Worm (Caenorhabditis elegans): ENCODE data around the gene rps-3.

The rps-3 gene

DNA sequence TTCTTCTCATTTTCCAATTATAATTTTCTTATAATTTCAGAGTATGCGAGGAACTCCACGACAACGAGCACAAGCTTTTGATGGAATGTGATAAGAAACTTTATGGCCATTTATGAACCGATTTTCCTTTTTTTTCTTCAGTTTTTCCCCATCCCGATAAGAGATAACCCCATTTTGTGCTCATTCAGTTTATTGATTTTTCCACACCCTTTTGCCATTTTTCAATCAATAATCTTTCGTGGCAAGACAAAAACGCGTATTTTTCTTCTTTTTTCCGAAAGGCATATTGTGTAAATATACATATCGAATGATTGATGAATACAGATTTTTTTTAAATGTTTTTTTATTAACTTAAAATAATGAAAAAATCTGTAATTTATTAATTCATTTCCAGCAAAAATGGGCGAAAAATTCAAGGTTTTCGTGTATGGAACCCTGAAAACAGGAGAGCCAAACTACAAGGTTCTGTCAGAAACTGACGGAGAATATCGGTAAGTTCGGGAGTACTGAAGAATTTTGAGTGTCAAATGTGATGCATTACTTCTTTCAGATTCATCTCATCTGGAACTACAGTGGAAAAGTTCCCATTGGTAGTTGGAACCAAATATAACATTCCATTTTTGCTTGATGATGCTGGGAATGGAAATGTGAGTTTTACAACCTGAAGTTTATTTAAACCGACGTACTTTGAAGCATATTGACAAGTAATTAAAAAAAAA lies 42.2 kb upstream of the rps-3 start, which contains the start of gene F42A10.9 (continued):
- peak; percentile 41 for TF ChIP-seq duxl-1 (tag; optimal IDR thresholded peaks at IDR 0.05; ENCODE audit: poor library complexity)
- TF ChIP-seq dve-1 (tag; optimal IDR thresholded peaks at IDR 0.05; ENCODE audit: insufficient read depth), result peak; percentile 68
- TF ChIP-seq Y75B8A.6 (GFP tag; IDR thresholded peaks at IDR 0.05), result 0 out of 2 replicates have a peak, but pooled peaks have one; percentile 17
- TF ChIP-seq lsy-2 (tag; optimal IDR thresholded peaks at IDR 0.05), result peak in 1 of 2 experiments; percentile 52
- peak; percentile 23; the same call in 1 of the 2 replicates for TF ChIP-seq D1046.2 (GFP tag; IDR thresholded peaks at IDR 0.05)
- peak; percentile 47; the same call in 1 of the 2 replicates for TF ChIP-seq php-3 (GFP tag; IDR thresholded peaks at IDR 0.05)
- TF ChIP-seq ama-1 (optimal IDR thresholded peaks at IDR 0.05), result peak; percentile 88

DNA sequence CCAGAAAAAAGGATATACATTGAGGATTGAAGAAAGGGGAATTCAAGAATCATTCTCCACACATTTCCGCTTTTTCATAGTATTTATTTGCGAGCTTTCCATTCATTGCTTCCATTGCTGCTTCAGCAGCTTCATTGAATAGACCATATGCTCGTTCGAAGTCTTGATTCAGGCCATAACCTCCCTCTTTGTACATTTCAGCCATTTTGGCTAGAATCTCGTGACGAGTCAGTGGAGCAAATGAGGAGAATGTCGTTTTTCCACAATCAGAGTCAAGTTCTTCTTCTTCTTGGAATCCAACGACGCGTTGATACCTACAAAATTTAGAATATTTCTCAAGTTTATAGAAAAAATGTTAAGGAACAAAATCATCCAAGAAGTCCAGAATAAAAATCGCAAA lies 41.4 kb upstream of the rps-3 start:
- TF ChIP-seq ceh-20 (GFP tag; IDR thresholded peaks at IDR 0.05) (no peak), Y105C5A.15 (GFP tag; IDR thresholded peaks at IDR 0.05) (no peak), Y75B8A.6 (GFP tag; IDR thresholded peaks at IDR 0.05) (peak; percentile 63; the same call in 1 of the 2 replicates), daf-8 (GFP tag; IDR thresholded peaks at IDR 0.05) (no peak), nhr-48 (tag; optimal IDR thresholded peaks at IDR 0.05) (no peak), cey-2 (tag; optimal IDR thresholded peaks at IDR 0.05; ENCODE audit: borderline replicate concordance, insufficient read depth) (no peak), dmd-9 (GFP tag; IDR thresholded peaks at IDR 0.05) (no peak), attf-4 (tag; optimal IDR thresholded peaks at IDR 0.05) (no peak), F44E2.7 (GFP tag; IDR thresholded peaks at IDR 0.05) (no peak), ceh-32 (tag; optimal IDR thresholded peaks at IDR 0.05; ENCODE audit: poor library complexity) (no peak), spr-1 (tag; optimal IDR thresholded peaks at IDR 0.05) (no peak), rbr-2 (tag; optimal IDR thresholded peaks at IDR 0.05) (no peak), nhr-77 (tag; optimal IDR thresholded peaks at IDR 0.05) (no peak), mxl-2 (GFP tag; conservative IDR thresholded peaks at IDR 0.05) (no peak), hlh-30 (tag; optimal IDR thresholded peaks at IDR 0.05; ENCODE audit: insufficient read depth) (no peak), ceh-44 (GFP tag; IDR thresholded peaks at IDR 0.05) (no peak), sdz-12 (GFP tag; optimal IDR thresholded peaks at IDR 0.05) (peak; percentile 51), aha-1 (tag) (peak; percentile 19), arid-1 (GFP tag; conservative IDR thresholded peaks at IDR 0.05) (0 out of 2 replicates have a peak, but pooled peaks have one; percentile 38), ztf-7 (tag; optimal IDR thresholded peaks at IDR 0.05) (no peak), madf-9 (GFP tag; conservative IDR thresholded peaks at IDR 0.05) (no peak), aly-2 (tag; optimal IDR thresholded peaks at IDR 0.05) (no peak), lin-29 (GFP tag; IDR thresholded peaks at IDR 0.05) (no peak), F26F4.8 (GFP tag; conservative IDR thresholded peaks at IDR 0.05) (no peak), duxl-1 (tag; optimal IDR thresholded peaks at IDR 0.05; ENCODE audit: poor library complexity) (no peak), tra-1 (GFP tag; IDR thresholded peaks at IDR 0.05) (no peak), spr-3 (GFP tag; optimal IDR thresholded peaks at IDR 0.05) (no peak)

DNA sequence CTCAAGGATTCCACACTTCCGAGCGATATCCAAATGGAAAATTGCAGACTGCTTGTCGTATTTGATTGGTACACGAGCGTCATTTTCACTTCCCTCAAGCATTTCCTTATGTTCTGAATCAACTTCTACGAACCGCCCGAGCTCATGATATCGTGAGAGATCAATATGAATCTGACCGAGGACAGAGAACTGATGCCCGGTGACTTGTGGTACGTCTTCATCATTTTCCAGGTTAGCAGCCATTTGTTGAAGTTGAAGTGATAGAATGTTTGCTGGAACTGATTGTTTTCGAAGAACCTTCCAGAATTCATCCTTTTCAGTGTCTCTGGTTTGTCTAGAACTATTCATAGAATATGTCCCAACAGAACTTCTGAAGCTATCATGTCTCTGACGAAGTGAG lies 40.0 kb upstream of the rps-3 start:
- TF ChIP-seq ZK337.2 (GFP tag; IDR thresholded peaks at IDR 0.05) (no peak), ceh-28 (tag; optimal IDR thresholded peaks at IDR 0.05) (no peak), aha-1 (tag) (peak; percentile 92), lin-38 (GFP tag; IDR thresholded peaks at IDR 0.05) (no peak), unc-62 (GFP tag; optimal IDR thresholded peaks at IDR 0.05 in 1 of 2) (peak in 1 of 2 experiments; percentile 63), unc-62 (tag; optimal IDR thresholded peaks at IDR 0.05) (no peak)
